Worm (Caenorhabditis elegans): ENCODE measurements around the gene cec-4.

DNA sequence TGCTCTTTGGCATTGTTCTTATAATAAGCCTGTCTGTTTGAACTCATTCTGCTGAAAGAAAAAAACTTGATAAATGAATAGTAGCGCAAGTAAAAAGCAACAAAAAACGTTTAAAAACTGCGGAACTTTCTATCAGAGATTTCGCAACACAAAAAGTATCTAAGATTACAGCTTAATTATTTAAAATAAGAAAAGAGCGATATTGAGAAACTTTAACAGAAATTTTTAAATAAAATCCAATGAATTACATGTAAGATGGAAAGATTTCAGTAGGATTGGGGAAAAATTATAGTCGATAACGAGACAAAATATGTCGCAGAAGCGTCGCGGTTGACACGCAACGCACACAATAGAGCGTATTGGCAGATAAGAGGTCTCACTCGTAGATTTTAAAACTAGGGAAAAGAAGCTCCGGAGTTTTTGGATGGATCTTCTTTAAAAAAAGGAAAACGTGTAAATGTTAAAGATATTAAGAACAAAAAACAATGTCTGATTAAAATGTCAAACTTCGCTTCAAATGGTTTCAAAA is 13.8 kb upstream of the cec-4 start, which contains the start of gene ima-3:
- TF ChIP-seq skn-1 (tag; optimal IDR thresholded peaks at IDR 0.05): no peak
- no peak for TF ChIP-seq aly-2 (tag; optimal IDR thresholded peaks at IDR 0.05)
